Worm (Caenorhabditis elegans) whole organism, L3 larva: Measurements from ENCODE around the gene R107.9.

Experiments used
- fkh-10 ChIP-seq: sonication (generic microtip); optimal IDR thresholded peaks from 2 replicates; lab custom pipeline; 2017; ENCODE audit warnings: missing biosample characterization, missing genetic modification reagents, missing genetic modification characterization
- nhr-12 ChIP-seq: fragments of 150-350 bp; optimal IDR thresholded peaks from 2 replicates; lab custom pipeline; 2014; ENCODE audit warnings: missing biosample characterization, missing genetic modification characterization
- nhr-77 ChIP-seq: fragments of 150-350 bp; optimal IDR thresholded peaks from 2 replicates; lab custom pipeline; 2014; ENCODE audit warnings: missing biosample characterization, missing genetic modification characterization
- unc-39 ChIP-seq: sonication (generic microtip); optimal IDR thresholded peaks from 4 replicates; lab custom pipeline; 2017; ENCODE audit warnings: missing biosample characterization, missing genetic modification characterization

ce11 chrIII:9081763-9082162 is 44.0 kb downstream of the R107.9 start, which contains the start of gene far-2:
- TF ChIP-seq nhr-77: no peak
- no peak for TF ChIP-seq nhr-12
- TF ChIP-seq unc-39 (tag; lab: Kevin White, UChicago): no peak
- TF ChIP-seq fkh-10 (GFP tag; lab: Kevin White, UChicago): no peak
